Worm (Caenorhabditis elegans) whole organism, mixed stage, embryonic: ENCODE data around the gene bus-18.

Source experiments
- drap-1 ChIP-seq: fragments of 200-800 bp; sonication (Bioruptor generic); optimal IDR thresholded peaks from 3 replicates; lab custom pipeline; 2018; ENCODE audit warnings: mild to moderate bottlenecking, missing genetic modification characterization, missing compliant biosample characterization
- elt-3 ChIP-seq: fragments of 150-350 bp; optimal IDR thresholded peaks from 2 replicates; lab custom pipeline; 2014; ENCODE audit warnings: missing biosample characterization, missing genetic modification characterization
- lin-13 ChIP-seq: fragments of 150-350 bp; optimal IDR thresholded peaks from 2 replicates; lab custom pipeline; 2014; ENCODE audit warnings: missing biosample characterization, missing genetic modification characterization
- lin-32 ChIP-seq: fragments of 200-800 bp; sonication (Bioruptor generic); optimal IDR thresholded peaks from 2 replicates; lab custom pipeline; 2018; ENCODE audit warnings: mild to moderate bottlenecking, missing genetic modification characterization, missing compliant biosample characterization
- lsy-2 ChIP-seq: fragments of 150-350 bp; optimal IDR thresholded peaks from 2 replicates; lab custom pipeline; 2014; ENCODE audit warnings: missing biosample characterization, missing genetic modification characterization
- mep-1 ChIP-seq: fragments of 150-350 bp; optimal IDR thresholded peaks from 2 replicates; lab custom pipeline; 2017; ENCODE audit warnings: missing biosample characterization, missing genetic modification reagents, missing genetic modification characterization, inconsistent platforms
- mls-2 ChIP-seq: sonication (generic microtip); optimal IDR thresholded peaks from 2 replicates; lab custom pipeline; 2016; ENCODE audit warnings: mild to moderate bottlenecking, missing genetic modification characterization, moderate library complexity, missing compliant biosample characterization
- nhr-12 ChIP-seq: fragments of 150-350 bp; optimal IDR thresholded peaks from 2 replicates; lab custom pipeline; 2014; ENCODE audit warnings: missing biosample characterization, missing genetic modification characterization
- nhr-76 ChIP-seq: sonication (generic microtip); optimal IDR thresholded peaks from 2 replicates; lab custom pipeline; 2017; ENCODE audit warnings: missing biosample characterization, missing genetic modification characterization
- pha-4 ChIP-seq: fragments of 150-350 bp; optimal IDR thresholded peaks from 2 replicates; lab custom pipeline; 2018; ENCODE audit warnings: missing biosample characterization, missing genetic modification reagents, missing genetic modification characterization
- sem-2 ChIP-seq: fragments of 200-800 bp; sonication (Bioruptor generic); optimal IDR thresholded peaks from 2 replicates; lab custom pipeline; 2018; ENCODE audit warnings: mild to moderate bottlenecking, missing genetic modification characterization, missing compliant biosample characterization
- tbx-8 ChIP-seq: fragments of 200-800 bp; sonication (Bioruptor generic); optimal IDR thresholded peaks from 2 replicates; lab custom pipeline; 2018; ENCODE audit warnings: mild to moderate bottlenecking, missing genetic modification characterization, moderate library complexity, missing compliant biosample characterization

ce11 chrV:11736896-11737295, 36.6 kb upstream of the bus-18 start, which contains the start of gene spe-42:
- TF ChIP-seq pha-4 (tag; lab: Kevin White, UChicago), result no peak
- TF ChIP-seq tbx-8 (GFP tag; lab: Kevin White, UChicago), result no peak
- TF ChIP-seq elt-3, result no peak
- no peak for TF ChIP-seq nhr-76
- TF ChIP-seq nhr-12, result no peak
- TF ChIP-seq mls-2, result no peak
- TF ChIP-seq mep-1 (tag; lab: Kevin White, UChicago), result no peak
- TF ChIP-seq lsy-2 (tag; lab: Kevin White, UChicago), result no peak
- TF ChIP-seq lin-13, result no peak
- no peak for TF ChIP-seq sem-2
- TF ChIP-seq lin-32, result no peak
- no peak for TF ChIP-seq drap-1 (GFP tag; lab: Kevin White, UChicago)
